Worm (Caenorhabditis elegans) whole organism, mixed stage, embryonic: ENCODE measurements around the gene pos-1.
A peak's percentile ranks its signal among the peaks of the same experiment; 100 is the strongest.

ENCODE experiments used
- M03D4.4 ChIP-seq: sonication (generic microtip); optimal IDR thresholded peaks from 2 replicates; lab custom pipeline; 2017; ENCODE audit warnings: mild to moderate bottlenecking, missing genetic modification characterization, missing compliant biosample characterization
- bed-3 ChIP-seq: fragments of 200-800 bp; sonication (Bioruptor generic); optimal IDR thresholded peaks from 3 replicates; lab custom pipeline; 2018; ENCODE audit warnings: mild to moderate bottlenecking, missing genetic modification characterization, moderate library complexity, missing compliant biosample characterization
- blmp-1 ChIP-seq: fragments of 150-350 bp; optimal IDR thresholded peaks from 2 replicates; lab custom pipeline; 2014; ENCODE audit warnings: missing biosample characterization, missing genetic modification characterization
- ceh-39 ChIP-seq: fragments of 150-350 bp; optimal IDR thresholded peaks from 2 replicates; lab custom pipeline; 2014; ENCODE audit warnings: missing biosample characterization, missing genetic modification characterization
- ceh-43 ChIP-seq: fragments of 200-800 bp; sonication (Bioruptor generic); optimal IDR thresholded peaks from 2 replicates; lab custom pipeline; 2018; ENCODE audit warnings: mild to moderate bottlenecking, missing genetic modification characterization, moderate library complexity, missing compliant biosample characterization
- ces-1 ChIP-seq: fragments of 150-350 bp; optimal IDR thresholded peaks from 2 replicates; lab custom pipeline; 2014; ENCODE audit warnings: missing biosample characterization, missing genetic modification reagents, missing genetic modification characterization
- cnd-1 ChIP-seq: fragments of 200-800 bp; sonication (Bioruptor generic); optimal IDR thresholded peaks from 2 replicates; lab custom pipeline; 2018; ENCODE audit warnings: mild to moderate bottlenecking, missing genetic modification characterization, missing compliant biosample characterization
- drap-1 ChIP-seq: fragments of 200-800 bp; sonication (Bioruptor generic); optimal IDR thresholded peaks from 3 replicates; lab custom pipeline; 2018; ENCODE audit warnings: mild to moderate bottlenecking, missing genetic modification characterization, missing compliant biosample characterization
- elt-3 ChIP-seq: fragments of 150-350 bp; optimal IDR thresholded peaks from 2 replicates; lab custom pipeline; 2014; ENCODE audit warnings: missing biosample characterization, missing genetic modification characterization
- hlh-1 ChIP-seq: fragments of 150-350 bp; optimal IDR thresholded peaks from 2 replicates; lab custom pipeline; 2014; ENCODE audit warnings: missing biosample characterization, missing genetic modification reagents, missing genetic modification characterization
- lin-13 ChIP-seq: fragments of 150-350 bp; optimal IDR thresholded peaks from 2 replicates; lab custom pipeline; 2014; ENCODE audit warnings: missing biosample characterization, missing genetic modification characterization
- lin-32 ChIP-seq: fragments of 200-800 bp; sonication (Bioruptor generic); optimal IDR thresholded peaks from 2 replicates; lab custom pipeline; 2018; ENCODE audit warnings: mild to moderate bottlenecking, missing genetic modification characterization, missing compliant biosample characterization
- lsy-2 ChIP-seq: fragments of 150-350 bp; optimal IDR thresholded peaks from 2 replicates; lab custom pipeline; 2014; ENCODE audit warnings: missing biosample characterization, missing genetic modification characterization
- mab-5 ChIP-seq: fragments of 150-350 bp; optimal IDR thresholded peaks from 2 replicates; lab custom pipeline; 2014; ENCODE audit warnings: missing biosample characterization, missing genetic modification characterization
- mep-1 ChIP-seq: fragments of 150-350 bp; optimal IDR thresholded peaks from 2 replicates; lab custom pipeline; 2017; ENCODE audit warnings: missing biosample characterization, missing genetic modification reagents, missing genetic modification characterization, inconsistent platforms
- mls-2 ChIP-seq: sonication (generic microtip); optimal IDR thresholded peaks from 2 replicates; lab custom pipeline; 2016; ENCODE audit warnings: mild to moderate bottlenecking, missing genetic modification characterization, moderate library complexity, missing compliant biosample characterization
- nhr-12 ChIP-seq: fragments of 150-350 bp; optimal IDR thresholded peaks from 2 replicates; lab custom pipeline; 2014; ENCODE audit warnings: missing biosample characterization, missing genetic modification characterization
- nhr-2 ChIP-seq: fragments of 150-350 bp; optimal IDR thresholded peaks from 2 replicates; lab custom pipeline; 2014; ENCODE audit warnings: missing biosample characterization, missing genetic modification characterization
- nhr-237 ChIP-seq: fragments of 150-350 bp; optimal IDR thresholded peaks from 2 replicates; lab custom pipeline; 2014; ENCODE audit warnings: missing biosample characterization, missing genetic modification characterization
- nhr-28 ChIP-seq: fragments of 150-350 bp; optimal IDR thresholded peaks from 2 replicates; lab custom pipeline; 2014; ENCODE audit warnings: missing biosample characterization, missing genetic modification characterization
- nhr-76 ChIP-seq: sonication (generic microtip); optimal IDR thresholded peaks from 2 replicates; lab custom pipeline; 2017; ENCODE audit warnings: missing biosample characterization, missing genetic modification characterization
- pha-4 ChIP-seq: fragments of 150-350 bp; optimal IDR thresholded peaks from 2 replicates; lab custom pipeline; 2018; ENCODE audit warnings: missing biosample characterization, missing genetic modification reagents, missing genetic modification characterization
- sem-2 ChIP-seq: fragments of 200-800 bp; sonication (Bioruptor generic); optimal IDR thresholded peaks from 2 replicates; lab custom pipeline; 2018; ENCODE audit warnings: mild to moderate bottlenecking, missing genetic modification characterization, missing compliant biosample characterization
- tbx-8 ChIP-seq: fragments of 200-800 bp; sonication (Bioruptor generic); optimal IDR thresholded peaks from 2 replicates; lab custom pipeline; 2018; ENCODE audit warnings: mild to moderate bottlenecking, missing genetic modification characterization, moderate library complexity, missing compliant biosample characterization
- unc-120 ChIP-seq: sonication (generic microtip); optimal IDR thresholded peaks from 2 replicates; lab custom pipeline; 2017; ENCODE audit warnings: missing genetic modification characterization, missing compliant biosample characterization; ENCODE audit not compliant: poor library complexity, severe bottlenecking
- unc-39 ChIP-seq: fragments of 150-350 bp; optimal IDR thresholded peaks from 2 replicates; lab custom pipeline; 2014; ENCODE audit warnings: missing biosample characterization, missing genetic modification characterization
- unc-62 ChIP-seq: fragments of 150-350 bp; optimal IDR thresholded peaks from 2 replicates; lab custom pipeline; 2014; ENCODE audit warnings: missing biosample characterization, missing genetic modification reagents, missing genetic modification characterization
- zip-8 ChIP-seq: fragments of 150-350 bp; optimal IDR thresholded peaks from 2 replicates; lab custom pipeline; 2014; ENCODE audit warnings: missing biosample characterization, missing genetic modification characterization
- ztf-11 ChIP-seq: fragments of 150-350 bp; optimal IDR thresholded peaks from 2 replicates; lab custom pipeline; 2014; ENCODE audit warnings: missing biosample characterization, missing genetic modification characterization

The pos-1 gene

ce11 chrV:8415113-8415530 lies 1.2 kb downstream of the pos-1 start:
- TF ChIP-seq ceh-39 (tag; lab: Kevin White, UChicago) (no peak), nhr-237 (no peak), blmp-1 (tag; lab: Kevin White, UChicago) (no peak), drap-1 (GFP tag; lab: Kevin White, UChicago) (no peak), pha-4 (no peak), zip-8 (no peak), unc-62 (no peak), hlh-1 (tag; lab: Kevin White, UChicago) (no peak), sem-2 (GFP tag; lab: Kevin White, UChicago) (no peak), mls-2 (tag; lab: Kevin White, UChicago) (no peak), lsy-2 (no peak), elt-3 (no peak), ceh-43 (GFP tag; lab: Kevin White, UChicago) (no peak), nhr-76 (tag; lab: Kevin White, UChicago) (no peak), nhr-12 (no peak)

ce11 chrV:8417271-8417670 lies 3.4 kb downstream of the pos-1 start:
- no peak for TF ChIP-seq mep-1 (tag; lab: Kevin White, UChicago)
- no peak for TF ChIP-seq unc-39 (tag; lab: Kevin White, UChicago)
- TF ChIP-seq unc-62, result no peak
- TF ChIP-seq ceh-39 (tag; lab: Kevin White, UChicago), result no peak
- TF ChIP-seq mab-5 (tag; lab: Kevin White, UChicago), result no peak
- no peak for TF ChIP-seq lin-13
- no peak for TF ChIP-seq ztf-11
- no peak for TF ChIP-seq cnd-1 (tag; lab: Kevin White, UChicago)
- TF ChIP-seq ces-1 (GFP tag; lab: Kevin White, UChicago), result no peak
- TF ChIP-seq elt-3, result no peak
- no peak for TF ChIP-seq bed-3 (GFP tag; lab: Kevin White, UChicago)
- TF ChIP-seq pha-4, result no peak

- TF ChIP-seq pha-4, result no peak
- no peak for TF ChIP-seq M03D4.4 (tag; lab: Kevin White, UChicago)
- no peak for TF ChIP-seq nhr-2 (tag; lab: Kevin White, UChicago)
- no peak for TF ChIP-seq drap-1 (GFP tag; lab: Kevin White, UChicago)
- no peak for TF ChIP-seq ztf-11
- no peak for TF ChIP-seq lsy-2
- TF ChIP-seq mls-2 (tag; lab: Kevin White, UChicago), result no peak
These were observed 11.2 kb downstream of the pos-1 start for ce11 chrV:8424840-8425814.

ce11 chrV:8426210-8426609 lies 12.3 kb downstream of the pos-1 start:
- TF ChIP-seq mls-2 (tag; lab: Kevin White, UChicago) (no peak), ceh-39 (tag; lab: Kevin White, UChicago) (no peak), ztf-11 (no peak), ces-1 (GFP tag; lab: Kevin White, UChicago) (peak; percentile 56), unc-39 (tag; lab: Kevin White, UChicago) (no peak), pha-4 (peak; percentile 5), M03D4.4 (tag; lab: Kevin White, UChicago) (no peak), nhr-28 (tag; lab: Kevin White, UChicago) (no peak)

ce11 chrV:8426741-8427457 lies 13.0 kb downstream of the pos-1 start:
- TF ChIP-seq pha-4, result no peak
- TF ChIP-seq mls-2 (tag; lab: Kevin White, UChicago), result no peak
- no peak for TF ChIP-seq unc-120 (tag; lab: Kevin White, UChicago)
- no peak for TF ChIP-seq unc-39 (tag; lab: Kevin White, UChicago)
- TF ChIP-seq nhr-12, result no peak
- no peak for TF ChIP-seq mab-5 (tag; lab: Kevin White, UChicago)
- TF ChIP-seq tbx-8 (GFP tag; lab: Kevin White, UChicago), result no peak
- no peak for TF ChIP-seq sem-2 (GFP tag; lab: Kevin White, UChicago)
- no peak for TF ChIP-seq nhr-28 (tag; lab: Kevin White, UChicago)
- no peak for TF ChIP-seq cnd-1 (tag; lab: Kevin White, UChicago)
- no peak for TF ChIP-seq ztf-11
- TF ChIP-seq ces-1 (GFP tag; lab: Kevin White, UChicago), result no peak
- no peak for TF ChIP-seq lin-32 (GFP tag; lab: Kevin White, UChicago)
- TF ChIP-seq M03D4.4 (tag; lab: Kevin White, UChicago), result no peak
- no peak for TF ChIP-seq ceh-39 (tag; lab: Kevin White, UChicago)
- TF ChIP-seq, all 35 proteins: peak for 0
